Fruit fly (Drosophila melanogaster) whole organism, embryonic: Measurements from ENCODE around the gene Oscillin.

Experiments
- Bdp1 ChIP-seq: fragments of 200-800 bp; sonication (Bioruptor generic); optimal IDR thresholded peaks from 3 replicates; lab custom pipeline; 2016; ENCODE audit warnings: missing biosample characterization, missing genetic modification characterization
- BtbVII ChIP-seq: fragments of 200-800 bp; sonication (Bioruptor generic); optimal IDR thresholded peaks from 3 replicates; lab custom pipeline; 2017; ENCODE audit warnings: missing biosample characterization, mild to moderate bottlenecking, missing genetic modification characterization
- CG10147 ChIP-seq: fragments of 200-800 bp; sonication (Bioruptor generic); optimal IDR thresholded peaks from 2 replicates; lab custom pipeline; 2019; ENCODE audit warnings: missing biosample characterization, mild to moderate bottlenecking, missing genetic modification characterization, moderate library complexity
- CG11093 ChIP-seq: fragments of 200-800 bp; sonication (Bioruptor generic); IDR thresholded peaks from 3 replicates; pipeline ENCODE4 v1.3.6; 2022; ENCODE audit warnings: missing biosample characterization, missing genetic modification characterization
- CG16863 ChIP-seq: fragments of 200-800 bp; sonication (Bioruptor generic); optimal IDR thresholded peaks from 3 replicates; lab custom pipeline; 2016; ENCODE audit warnings: missing biosample characterization, missing genetic modification characterization
- CG17186 ChIP-seq: fragments of 200-800 bp; sonication (Bioruptor generic); optimal IDR thresholded peaks from 3 replicates; lab custom pipeline; 2017; ENCODE audit warnings: missing biosample characterization, missing genetic modification reagents, missing genetic modification characterization
- CG17385 ChIP-seq: fragments of 200-800 bp; sonication (Bioruptor generic); optimal IDR thresholded peaks from 3 replicates; lab custom pipeline; 2018; ENCODE audit warnings: missing biosample characterization, mild to moderate bottlenecking, missing genetic modification characterization
- CG2129 ChIP-seq: fragments of 200-800 bp; sonication (Bioruptor generic); IDR thresholded peaks from 2 replicates; pipeline ENCODE4 v1.3.6; 2022; ENCODE audit warnings: missing biosample characterization, missing genetic modification characterization; ENCODE audit not compliant: partially characterized antibody
- CG30431 ChIP-seq: fragments of 200-800 bp; sonication (Bioruptor generic); optimal IDR thresholded peaks from 2 replicates; lab custom pipeline; 2017; ENCODE audit warnings: missing biosample characterization, missing genetic modification characterization
- CG3838 ChIP-seq: fragments of 200-800 bp; sonication (Bioruptor generic); optimal IDR thresholded peaks from 3 replicates; lab custom pipeline; 2016; ENCODE audit warnings: missing biosample characterization, missing genetic modification characterization
- CG3995 ChIP-seq: fragments of 200-800 bp; sonication (Bioruptor generic); optimal IDR thresholded peaks from 3 replicates; lab custom pipeline; 2016; ENCODE audit warnings: missing biosample characterization, missing genetic modification characterization
- CG4328 ChIP-seq: fragments of 200-800 bp; sonication (Bioruptor generic); optimal IDR thresholded peaks from 3 replicates; lab custom pipeline; 2017; ENCODE audit warnings: missing biosample characterization, missing genetic modification reagents, missing genetic modification characterization
- CG6254 ChIP-seq: fragments of 200-800 bp; sonication (Bioruptor generic); optimal IDR thresholded peaks from 3 replicates; lab custom pipeline; 2017; ENCODE audit warnings: mild to moderate bottlenecking, missing biosample characterization, missing genetic modification reagents, missing genetic modification characterization
- CG6683 ChIP-seq: fragments of 200-800 bp; sonication (Bioruptor generic); optimal IDR thresholded peaks from 2 replicates; lab custom pipeline; 2017; ENCODE audit warnings: missing biosample characterization, mild to moderate bottlenecking, missing genetic modification characterization, missing genetic modification reagents
- CG6813 ChIP-seq: fragments of 200-800 bp; sonication (Bioruptor generic); optimal IDR thresholded peaks from 2 replicates; lab custom pipeline; 2017; ENCODE audit warnings: missing biosample characterization, missing genetic modification characterization, mild to moderate bottlenecking, moderate library complexity, missing genetic modification reagents
- CG8388 ChIP-seq: fragments of 200-800 bp; sonication (Bioruptor generic); optimal IDR thresholded peaks from 2 replicates; lab custom pipeline; 2019; ENCODE audit warnings: missing biosample characterization, mild to moderate bottlenecking, missing genetic modification characterization, moderate library complexity
- CG8944 ChIP-seq: fragments of 200-800 bp; sonication (Bioruptor generic); optimal IDR thresholded peaks from 3 replicates; lab custom pipeline; 2016; ENCODE audit warnings: missing biosample characterization, missing genetic modification characterization
- CG9817 ChIP-seq: fragments of 200-800 bp; sonication (Bioruptor generic); optimal IDR thresholded peaks from 2 replicates; lab custom pipeline; 2018; ENCODE audit warnings: missing biosample characterization, mild to moderate bottlenecking, missing genetic modification characterization, moderate library complexity
- D19A ChIP-seq: fragments of 200-800 bp; optimal IDR thresholded peaks from 3 replicates; lab custom pipeline; 2019; ENCODE audit warnings: missing biosample characterization, mild to moderate bottlenecking, missing genetic modification characterization, moderate library complexity
- Dfd ChIP-seq, 2 experiments: fragments of >200 bp; optimal IDR thresholded peaks; 2 replicates each; lab custom pipeline; 2017; ENCODE audit warnings: missing biosample characterization in 2 of 2, missing genetic modification characterization in 2 of 2
- Ets97D ChIP-seq: fragments of 200-800 bp; sonication (Bioruptor generic); optimal IDR thresholded peaks from 3 replicates; lab custom pipeline; 2016; ENCODE audit warnings: missing biosample characterization, missing genetic modification characterization
- Gug ChIP-seq: fragments of 200-800 bp; sonication (Bioruptor generic); IDR thresholded peaks from 4 replicates; pipeline ENCODE4 v1.3.6; 2022; ENCODE audit warnings: missing biosample characterization, missing genetic modification characterization
- Kr ChIP-seq: fragments of 200-800 bp; sonication (Bioruptor generic); optimal IDR thresholded peaks from 2 replicates; lab custom pipeline; 2017; ENCODE audit warnings: missing biosample characterization, mild to moderate bottlenecking, missing genetic modification characterization
- Lhr ChIP-seq: fragments of 200-800 bp; sonication (Bioruptor generic); optimal IDR thresholded peaks from 3 replicates; lab custom pipeline; 2017; ENCODE audit warnings: mild to moderate bottlenecking, missing biosample characterization, missing genetic modification reagents, missing genetic modification characterization
- MBD-R2 ChIP-seq: fragments of 200-800 bp; sonication (Bioruptor generic); IDR thresholded peaks from 2 replicates; pipeline ENCODE4 v1.3.6; 2022; ENCODE audit warnings: missing biosample characterization, missing genetic modification characterization
- Nf-YC ChIP-seq: fragments of 200-800 bp; optimal IDR thresholded peaks from 3 replicates; lab custom pipeline; 2019; ENCODE audit warnings: missing biosample characterization, mild to moderate bottlenecking, missing genetic modification characterization, moderate library complexity
- Optix ChIP-seq: fragments of 200-800 bp; sonication (Bioruptor generic); IDR thresholded peaks from 3 replicates; pipeline ENCODE4 v1.3.6; 2022; ENCODE audit warnings: missing biosample characterization, missing genetic modification characterization
- Rx ChIP-seq: fragments of 200-800 bp; sonication (Bioruptor generic); IDR thresholded peaks from 2 replicates; pipeline ENCODE4 v1.3.6; 2022; ENCODE audit warnings: missing biosample characterization, missing genetic modification characterization
- Sin3A ChIP-seq: fragments of >200 bp; optimal IDR thresholded peaks from 2 replicates; lab custom pipeline; 2018
- Ssrp ChIP-seq: fragments of 200-800 bp; sonication (Bioruptor generic); optimal IDR thresholded peaks from 2 replicates; lab custom pipeline; 2018; ENCODE audit warnings: missing biosample characterization, mild to moderate bottlenecking, missing genetic modification characterization, moderate library complexity
- aop ChIP-seq: fragments of 200-800 bp; sonication (Bioruptor generic); IDR thresholded peaks from 2 replicates; pipeline ENCODE4 v1.3.6; 2022; ENCODE audit warnings: missing biosample characterization, missing genetic modification characterization
- ap ChIP-seq: fragments of 200-800 bp; sonication (Bioruptor generic); IDR thresholded peaks from 2 replicates; pipeline ENCODE4 v1.3.6; 2022; ENCODE audit warnings: missing biosample characterization, missing genetic modification characterization
- crol ChIP-seq: fragments of 200-800 bp; sonication (Bioruptor generic); IDR thresholded peaks from 2 replicates; pipeline ENCODE4 v1.3.6; 2022; ENCODE audit warnings: missing biosample characterization, missing genetic modification characterization
- crp ChIP-seq, 2 experiments: fragments of 200-800 bp; sonication (Bioruptor generic); optimal IDR thresholded peaks; 2 replicates in 1 of 2; 3 replicates in 1 of 2; lab custom pipeline; 2017; ENCODE audit warnings: missing biosample characterization in 2 of 2, missing genetic modification characterization in 2 of 2, mild to moderate bottlenecking in 1 of 2, moderate library complexity in 1 of 2
- dimm ChIP-seq: fragments of 200-800 bp; sonication (Bioruptor generic); IDR thresholded peaks from 2 replicates; pipeline ENCODE4 v1.3.6; 2022; ENCODE audit warnings: missing biosample characterization, missing genetic modification characterization
- dpn ChIP-seq, 2 experiments: fragments of 200-800 bp; sonication (Bioruptor generic); optimal IDR thresholded peaks; 3 replicates each; lab custom pipeline; 2016; ENCODE audit warnings: missing biosample characterization in 2 of 2, missing genetic modification characterization in 2 of 2
- en ChIP-seq: fragments of 200-800 bp; sonication (Bioruptor generic); optimal IDR thresholded peaks from 2 replicates; lab custom pipeline; 2016; ENCODE audit warnings: missing biosample characterization, missing genetic modification characterization
- gem ChIP-seq: fragments of 200-800 bp; sonication (Bioruptor generic); optimal IDR thresholded peaks from 2 replicates; lab custom pipeline; 2019; ENCODE audit warnings: missing biosample characterization, mild to moderate bottlenecking, missing genetic modification characterization, moderate library complexity
- h ChIP-seq: fragments of >200 bp; optimal IDR thresholded peaks from 2 replicates; lab custom pipeline; 2017
- jigr1 ChIP-seq: fragments of 200-800 bp; sonication (Bioruptor generic); IDR thresholded peaks from 3 replicates; pipeline ENCODE4 v1.3.6; 2022; ENCODE audit warnings: missing biosample characterization, missing genetic modification characterization
- kah ChIP-seq: fragments of 200-800 bp; sonication (Bioruptor generic); optimal IDR thresholded peaks from 2 replicates; lab custom pipeline; 2018; ENCODE audit warnings: missing biosample characterization, mild to moderate bottlenecking, missing genetic modification characterization
- maf-S ChIP-seq: fragments of 200-800 bp; sonication (Bioruptor generic); optimal IDR thresholded peaks from 2 replicates; lab custom pipeline; 2016; ENCODE audit warnings: missing biosample characterization, missing genetic modification characterization
- pb ChIP-seq: fragments of 200-800 bp; sonication (Bioruptor generic); optimal IDR thresholded peaks from 3 replicates; lab custom pipeline; 2016; ENCODE audit warnings: missing biosample characterization, missing genetic modification characterization
- salm ChIP-seq: fragments of 200-800 bp; sonication (Bioruptor generic); optimal IDR thresholded peaks from 2 replicates; lab custom pipeline; 2018; ENCODE audit warnings: missing biosample characterization, mild to moderate bottlenecking, missing genetic modification characterization
- sd ChIP-seq: fragments of 200-800 bp; sonication (Bioruptor generic); optimal IDR thresholded peaks from 3 replicates; lab custom pipeline; 2018; ENCODE audit warnings: missing biosample characterization, mild to moderate bottlenecking, missing genetic modification characterization, moderate library complexity
- sens-2 ChIP-seq: fragments of 200-800 bp; sonication (Bioruptor generic); IDR thresholded peaks from 2 replicates; pipeline ENCODE4 v1.3.6; 2022; ENCODE audit warnings: missing biosample characterization, missing genetic modification characterization
- sug ChIP-seq: fragments of 200-800 bp; optimal IDR thresholded peaks from 2 replicates; lab custom pipeline; 2019; ENCODE audit warnings: missing biosample characterization, mild to moderate bottlenecking, missing genetic modification characterization, moderate library complexity
- tgo ChIP-seq: fragments of 200-800 bp; sonication (Bioruptor generic); IDR thresholded peaks from 3 replicates; pipeline ENCODE4 v1.3.6; 2022; ENCODE audit warnings: missing biosample characterization, missing genetic modification characterization
- trem ChIP-seq: fragments of 200-800 bp; optimal IDR thresholded peaks from 3 replicates; lab custom pipeline; 2019; ENCODE audit warnings: missing biosample characterization, mild to moderate bottlenecking, missing genetic modification characterization, moderate library complexity
- vvl ChIP-seq: fragments of 200-800 bp; sonication (Bioruptor generic); IDR thresholded peaks from 2 replicates; pipeline ENCODE4 v1.3.6; 2022; ENCODE audit warnings: missing biosample characterization, missing genetic modification characterization
- zen ChIP-seq: fragments of 200-800 bp; sonication (Bioruptor generic); optimal IDR thresholded peaks from 3 replicates; lab custom pipeline; 2018; ENCODE audit warnings: missing biosample characterization, mild to moderate bottlenecking, missing genetic modification characterization, moderate library complexity

Gene Oscillin

DNA sequence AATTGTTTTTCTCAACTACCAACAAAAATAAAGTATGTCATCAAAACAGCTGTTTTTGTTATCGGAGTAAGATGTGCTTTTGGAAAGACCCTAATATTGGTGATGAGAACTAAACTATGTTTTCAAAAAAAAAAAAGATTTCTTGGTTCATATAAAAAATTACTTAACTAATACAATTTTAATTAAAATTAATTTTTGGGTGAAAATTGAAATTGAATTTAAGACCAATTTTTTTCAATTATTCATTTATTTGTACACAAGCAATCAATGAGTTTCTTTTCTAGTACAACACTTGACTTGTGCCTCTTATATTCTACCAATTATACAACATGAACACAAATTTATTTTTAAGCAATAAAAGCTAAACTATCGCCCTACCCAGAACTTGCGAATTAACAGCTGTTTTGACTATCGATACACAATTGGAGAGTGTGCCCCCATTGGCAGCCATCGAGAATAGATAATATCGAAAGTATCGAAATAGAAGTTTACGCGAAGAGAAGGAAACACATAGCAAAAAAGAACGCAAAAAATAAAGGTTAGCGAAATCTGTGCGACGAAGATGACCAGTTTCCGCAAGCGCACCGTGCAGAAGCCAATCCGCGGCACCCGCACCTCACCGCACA is 22.9 kb upstream of the Oscillin start, which contains the start of the genes Vps52 and Elp4 (continued):
- peak; percentile 79 for TF ChIP-seq tgo
- peak; percentile 48 for TF ChIP-seq maf-S (GFP tag; lab: Kevin White, UChicago)
- peak; percentile 19; the same call in 1 of the 2 replicates for TF ChIP-seq ap (GFP tag; lab: Robert Waterston, UW)
- TF ChIP-seq CG16863: peak; percentile 43
- TF ChIP-seq CG17385 (GFP tag; lab: Kevin White, UChicago): peak; percentile 66
- peak; percentile 18 for TF ChIP-seq CG6254
- peak; percentile 76 for TF ChIP-seq CG4328 (GFP tag; lab: Kevin White, UChicago)
- TF ChIP-seq crp (GFP tag; optimal IDR thresholded peaks at IDR 0.05; lab: Kevin White, UChicago): peak; percentile 80 to 95
- no peak for TF ChIP-seq Optix (GFP tag; lab: Robert Waterston, UW)
- TF ChIP-seq h (lab: Kevin White, UChicago): no peak
- TF ChIP-seq CG10147 (GFP tag; lab: Kevin White, UChicago): peak; percentile 83
- no peak for TF ChIP-seq jigr1 (GFP tag; lab: Robert Waterston, UW)
- peak; percentile 67 for TF ChIP-seq MBD-R2 (GFP tag; lab: Robert Waterston, UW)
- no peak for TF ChIP-seq crol (GFP tag; lab: Robert Waterston, UW)
- TF ChIP-seq zen (tag; lab: Kevin White, UChicago): peak; percentile 71
- TF ChIP-seq dimm (GFP tag; lab: Robert Waterston, UW): no peak
- peak; percentile 70 for TF ChIP-seq vvl (GFP tag; lab: Robert Waterston, UW)
- no peak for TF ChIP-seq sens-2 (GFP tag; lab: Robert Waterston, UW)
- TF ChIP-seq CG17186 (GFP tag; lab: Kevin White, UChicago): peak; percentile 27
- TF ChIP-seq gem (tag; lab: Kevin White, UChicago): peak; percentile 88
- peak; percentile 85 for TF ChIP-seq sug (tag; lab: Kevin White, UChicago)
- no peak for TF ChIP-seq Kr
- peak; percentile 19 for TF ChIP-seq CG3995
- TF ChIP-seq Sin3A (lab: Kevin White, UChicago): peak; percentile 3
- peak; percentile 81 for TF ChIP-seq Ssrp (tag; lab: Kevin White, UChicago)
- TF ChIP-seq CG9817 (tag; lab: Kevin White, UChicago): peak; percentile 75
- TF ChIP-seq CG8388: peak; percentile 61
- TF ChIP-seq CG8944 (GFP tag; lab: Kevin White, UChicago): peak; percentile 25
- TF ChIP-seq Ets97D (GFP tag; lab: Kevin White, UChicago): peak; percentile 45
- TF ChIP-seq CG11093 (GFP tag; lab: Robert Waterston, UW): no peak
- no peak for TF ChIP-seq Rx
- peak; percentile 16 for TF ChIP-seq BtbVII (GFP tag; lab: Kevin White, UChicago)
- TF ChIP-seq en (GFP tag; lab: Kevin White, UChicago): no peak
- TF ChIP-seq CG3838 (GFP tag; lab: Kevin White, UChicago): peak; percentile 25
- TF ChIP-seq CG30431 (GFP tag; lab: Kevin White, UChicago): peak; percentile 21
- peak; percentile 56 for TF ChIP-seq Lhr (GFP tag; lab: Kevin White, UChicago)
- peak; percentile 54 for TF ChIP-seq CG6683 (GFP tag; lab: Kevin White, UChicago)
- TF ChIP-seq CG6813: no peak
- no peak for TF ChIP-seq pb (GFP tag; lab: Kevin White, UChicago)
- TF ChIP-seq Gug (GFP tag; lab: Robert Waterston, UW): no peak
- TF ChIP-seq dpn (GFP tag; optimal IDR thresholded peaks at IDR 0.05; lab: Kevin White, UChicago): peak; percentile 65 to 74
- TF ChIP-seq D19A (tag; lab: Kevin White, UChicago): no peak
- no peak for TF ChIP-seq Dfd (GFP tag; optimal IDR thresholded peaks at IDR 0.05; lab: Kevin White, UChicago)
- TF ChIP-seq trem (tag; lab: Kevin White, UChicago): peak; percentile 61
- no peak for TF ChIP-seq Bdp1 (GFP tag; lab: Kevin White, UChicago)
- TF ChIP-seq kah (GFP tag; lab: Kevin White, UChicago): peak; percentile 2
- TF ChIP-seq salm (tag; lab: Kevin White, UChicago): no peak
- TF ChIP-seq aop (GFP tag; lab: Robert Waterston, UW): no peak
- no peak for TF ChIP-seq sd (tag; lab: Kevin White, UChicago)
- TF ChIP-seq Nf-YC (tag; lab: Kevin White, UChicago): peak; percentile 82
- TF ChIP-seq CG2129 (GFP tag; lab: Robert Waterston, UW): peak; percentile 63
